Fruit fly (Drosophila melanogaster): ENCODE measurements around the gene mesh.

mesh gene

dm6 chr3R:31215830-31216229, 20.3 kb upstream of the mesh start, which contains the start of gene CG15561 (continued):
- TF ChIP-seq CG17568 (GFP tag; optimal IDR thresholded peaks at IDR 0.05) (no peak), CG5245 (GFP tag; optimal IDR thresholded peaks at IDR 0.05) (peak; percentile 3), CG17912 (GFP tag; optimal IDR thresholded peaks at IDR 0.05) (peak; percentile 73), gro (GFP tag; optimal IDR thresholded peaks at IDR 0.05) (peak; percentile 87), chm (GFP tag; IDR thresholded peaks at IDR 0.05) (no peak), aop (GFP tag; IDR thresholded peaks at IDR 0.05) (no peak), Med (GFP tag) (peak; percentile 94), Camta (GFP tag; optimal IDR thresholded peaks at IDR 0.05) (peak; percentile 54), dan (GFP tag; IDR thresholded peaks at IDR 0.05) (no peak), CG2202 (tag; optimal IDR thresholded peaks at IDR 0.05) (peak; percentile 23), NFAT (GFP tag; IDR thresholded peaks at IDR 0.05) (no peak), CG6765 (GFP tag; optimal IDR thresholded peaks at IDR 0.05) (no peak), ato (GFP tag; IDR thresholded peaks at IDR 0.05; ENCODE audit: partially characterized antibody) (no peak), Six4 (GFP tag; optimal IDR thresholded peaks at IDR 0.05) (no peak), ap (GFP tag; IDR thresholded peaks at IDR 0.05) (no peak), CG14441 (GFP tag; IDR thresholded peaks at IDR 0.05) (no peak), CG10654 (GFP tag; optimal IDR thresholded peaks at IDR 0.05) (peak; percentile 42), CG6813 (GFP tag; optimal IDR thresholded peaks at IDR 0.05) (no peak), Abd-B (GFP tag; optimal IDR thresholded peaks at IDR 0.05) (no peak), CG17361 (GFP tag; IDR thresholded peaks at IDR 0.05) (no peak), pzg (GFP tag; optimal IDR thresholded peaks at IDR 0.05) (peak; percentile 96), sqz (GFP tag; optimal IDR thresholded peaks at IDR 0.05) (no peak), CG43689 (GFP tag; IDR thresholded peaks at IDR 0.05) (no peak), Kr (GFP tag; optimal IDR thresholded peaks at IDR 0.05) (no peak), Pdp1 (GFP tag; optimal IDR thresholded peaks at IDR 0.05) (peak in 1 of 2 experiments; percentile 48), ERR (GFP tag; optimal IDR thresholded peaks at IDR 0.05) (no peak), CG11093 (GFP tag; IDR thresholded peaks at IDR 0.05) (no peak), CG18262 (tag; optimal IDR thresholded peaks at IDR 0.05) (no peak), dmrt11E (tag; optimal IDR thresholded peaks at IDR 0.05) (peak; percentile 19), phol (tag; optimal IDR thresholded peaks at IDR 0.05) (peak; percentile 25), CG7987 (GFP tag; optimal IDR thresholded peaks at IDR 0.05) (peak; percentile 84), CG14965 (GFP tag; optimal IDR thresholded peaks at IDR 0.05; ENCODE audit: borderline replicate concordance) (no peak), CG2129 (GFP tag; IDR thresholded peaks at IDR 0.05; ENCODE audit: partially characterized antibody) (no peak), h (optimal IDR thresholded peaks at IDR 0.05) (no peak)

- TF ChIP-seq Bteb2 (GFP tag; optimal IDR thresholded peaks at IDR 0.05) = no peak
- no peak for TF ChIP-seq Fer3 (tag; optimal IDR thresholded peaks at IDR 0.05)
- peak; percentile 74 for TF ChIP-seq sna (GFP tag; IDR thresholded peaks at IDR 0.05; ENCODE audit: partially characterized antibody)
- no peak for TF ChIP-seq Hand (GFP tag; optimal IDR thresholded peaks at IDR 0.05)
- TF ChIP-seq Pdp1 (GFP tag; optimal IDR thresholded peaks at IDR 0.05) = no peak
- no peak for TF ChIP-seq dmrt99B (tag; optimal IDR thresholded peaks at IDR 0.05)
- TF ChIP-seq CG10979 (tag; optimal IDR thresholded peaks at IDR 0.05) = no peak
- peak; percentile 88 for TF ChIP-seq YL-1 (GFP tag; optimal IDR thresholded peaks at IDR 0.05)
- TF ChIP-seq CG3726 (GFP tag; IDR thresholded peaks at IDR 0.05) = no peak
- no peak for TF ChIP-seq sc (optimal IDR thresholded peaks at IDR 0.05)
- no peak for TF ChIP-seq sc (GFP tag; optimal IDR thresholded peaks at IDR 0.05)
- TF ChIP-seq ken (GFP tag; IDR thresholded peaks at IDR 0.05) = no peak
- no peak for TF ChIP-seq yki (optimal IDR thresholded peaks at IDR 0.05)
- TF ChIP-seq toy (GFP tag; IDR thresholded peaks at IDR 0.05) = no peak
- no peak for TF ChIP-seq insv (GFP tag; optimal IDR thresholded peaks at IDR 0.05)
- TF ChIP-seq CG1233 (GFP tag; optimal IDR thresholded peaks at IDR 0.05) = no peak
- TF ChIP-seq CG7987 (GFP tag; optimal IDR thresholded peaks at IDR 0.05) = no peak
- TF ChIP-seq klu (GFP tag; IDR thresholded peaks at IDR 0.05) = no peak
- TF ChIP-seq run (tag; optimal IDR thresholded peaks at IDR 0.05) = no peak
- TF ChIP-seq phol (tag; optimal IDR thresholded peaks at IDR 0.05) = no peak
- no peak for TF ChIP-seq CG17568 (GFP tag; optimal IDR thresholded peaks at IDR 0.05)
- TF ChIP-seq ara (GFP tag; IDR thresholded peaks at IDR 0.05) = no peak
- no peak for TF ChIP-seq CG15479 (GFP tag; optimal IDR thresholded peaks at IDR 0.05)
Measured at dm6 chr3R:31213227-31213626, 17.7 kb upstream of the mesh start, which contains the start of the genes Zwilch and CG1542. TSS of gene Zwilch (minus strand) at chr3R:31213376. TSS of gene CG1542 (plus strand) at chr3R:31213458.
